Fruit fly (Drosophila melanogaster) whole organism, embryonic: Measurements from ENCODE around the gene CG12224.

Source experiments
- Antp ChIP-seq: fragments of 200-800 bp; sonication (Bioruptor generic); optimal IDR thresholded peaks from 3 replicates; lab custom pipeline; 2016; ENCODE audit warnings: missing biosample characterization, missing genetic modification characterization
- B-H1 ChIP-seq: fragments of 200-800 bp; sonication (Bioruptor generic); IDR thresholded peaks from 3 replicates; pipeline ENCODE4 v1.3.6; 2022; ENCODE audit warnings: missing biosample characterization, missing genetic modification characterization
- Bgb ChIP-seq: fragments of 200-800 bp; sonication (Bioruptor generic); IDR thresholded peaks from 2 replicates; pipeline ENCODE4 v1.3.6; 2022; ENCODE audit warnings: missing biosample characterization, missing genetic modification characterization; ENCODE audit not compliant: partially characterized antibody
- CG10274 ChIP-seq: fragments of 200-800 bp; sonication (Bioruptor generic); optimal IDR thresholded peaks from 3 replicates; lab custom pipeline; 2017; ENCODE audit warnings: missing biosample characterization, mild to moderate bottlenecking, missing genetic modification characterization
- CG11504 ChIP-seq: fragments of 200-800 bp; sonication (Bioruptor generic); optimal IDR thresholded peaks from 3 replicates; lab custom pipeline; 2019; ENCODE audit warnings: missing biosample characterization, mild to moderate bottlenecking, missing genetic modification characterization, moderate library complexity
- CG11695 ChIP-seq: fragments of 200-800 bp; sonication (Bioruptor generic); IDR thresholded peaks from 3 replicates; pipeline ENCODE4 v1.3.6; 2022; ENCODE audit warnings: missing biosample characterization, missing genetic modification characterization
- CG1233 ChIP-seq: fragments of 200-800 bp; sonication (Bioruptor generic); optimal IDR thresholded peaks from 4 replicates; lab custom pipeline; 2018; ENCODE audit warnings: missing biosample characterization, mild to moderate bottlenecking, missing genetic modification characterization
- CG12769 ChIP-seq: fragments of 200-800 bp; sonication (Bioruptor generic); optimal IDR thresholded peaks from 2 replicates; lab custom pipeline; 2019; ENCODE audit warnings: missing biosample characterization, mild to moderate bottlenecking, missing genetic modification characterization, moderate library complexity
- CG16813 ChIP-seq: fragments of 200-800 bp; sonication (Bioruptor generic); IDR thresholded peaks from 3 replicates; pipeline ENCODE4 v1.3.6; 2022; ENCODE audit warnings: missing biosample characterization, missing genetic modification characterization; ENCODE audit not compliant: partially characterized antibody
- CG17568 ChIP-seq: fragments of 200-800 bp; sonication (Bioruptor generic); optimal IDR thresholded peaks from 2 replicates; lab custom pipeline; 2018; ENCODE audit warnings: missing biosample characterization, mild to moderate bottlenecking, missing genetic modification characterization, moderate library complexity
- CG2889 ChIP-seq: fragments of 200-800 bp; sonication (Bioruptor generic); IDR thresholded peaks from 3 replicates; pipeline ENCODE4 v1.3.6; 2022; ENCODE audit warnings: missing biosample characterization, missing genetic modification characterization
- CG32767 ChIP-seq: fragments of 200-800 bp; sonication (Bioruptor generic); IDR thresholded peaks from 2 replicates; pipeline ENCODE4 v1.3.6; 2022; ENCODE audit warnings: missing biosample characterization, missing genetic modification characterization
- CG34224 ChIP-seq: fragments of 200-800 bp; sonication (Bioruptor generic); IDR thresholded peaks from 3 replicates; pipeline ENCODE4 v1.3.6; 2022; ENCODE audit warnings: missing biosample characterization, missing genetic modification characterization; ENCODE audit not compliant: partially characterized antibody
- CG3838 ChIP-seq: fragments of 200-800 bp; sonication (Bioruptor generic); optimal IDR thresholded peaks from 3 replicates; lab custom pipeline; 2016; ENCODE audit warnings: missing biosample characterization, missing genetic modification characterization
- CG6813 ChIP-seq: fragments of 200-800 bp; sonication (Bioruptor generic); optimal IDR thresholded peaks from 2 replicates; lab custom pipeline; 2017; ENCODE audit warnings: missing biosample characterization, missing genetic modification characterization, mild to moderate bottlenecking, moderate library complexity, missing genetic modification reagents
- CG6854 ChIP-seq: fragments of 200-800 bp; sonication (Bioruptor generic); optimal IDR thresholded peaks from 3 replicates; lab custom pipeline; 2017; ENCODE audit warnings: missing biosample characterization, mild to moderate bottlenecking, missing genetic modification characterization
- D19B ChIP-seq: fragments of 200-800 bp; sonication (Bioruptor generic); optimal IDR thresholded peaks from 2 replicates; lab custom pipeline; 2017; ENCODE audit warnings: missing biosample characterization, mild to moderate bottlenecking, missing genetic modification characterization
- Dbx ChIP-seq: fragments of 200-800 bp; sonication (Bioruptor generic); IDR thresholded peaks from 3 replicates; pipeline ENCODE4 v1.3.6; 2022; ENCODE audit warnings: missing biosample characterization, missing genetic modification characterization
- Deaf1 ChIP-seq: fragments of 200-800 bp; optimal IDR thresholded peaks from 3 replicates; lab custom pipeline; 2019; ENCODE audit warnings: missing biosample characterization, mild to moderate bottlenecking, missing genetic modification characterization, moderate library complexity
- Dip3 ChIP-seq: fragments of 200-800 bp; sonication (Bioruptor generic); optimal IDR thresholded peaks from 3 replicates; lab custom pipeline; 2016; ENCODE audit warnings: missing biosample characterization, missing genetic modification characterization
- Ets65A ChIP-seq: fragments of 200-800 bp; sonication (Bioruptor generic); peaks from one replicate; lab custom pipeline; 2016; ENCODE audit warnings: missing biosample characterization, missing genetic modification characterization
- Lhr ChIP-seq: fragments of 200-800 bp; sonication (Bioruptor generic); optimal IDR thresholded peaks from 3 replicates; lab custom pipeline; 2017; ENCODE audit warnings: mild to moderate bottlenecking, missing biosample characterization, missing genetic modification reagents, missing genetic modification characterization
- Max ChIP-seq: fragments of 200-800 bp; sonication (Bioruptor generic); optimal IDR thresholded peaks from 2 replicates; lab custom pipeline; 2016; ENCODE audit warnings: missing biosample characterization, mild to moderate bottlenecking, missing genetic modification characterization
- Oli ChIP-seq: fragments of 200-800 bp; sonication (Bioruptor generic); optimal IDR thresholded peaks from 2 replicates; lab custom pipeline; 2018; ENCODE audit warnings: missing biosample characterization, mild to moderate bottlenecking, missing genetic modification characterization, moderate library complexity
- Rfx ChIP-seq: fragments of 200-800 bp; sonication (Bioruptor generic); IDR thresholded peaks from 2 replicates; pipeline ENCODE4 v1.3.6; 2022; ENCODE audit warnings: missing biosample characterization, missing genetic modification characterization
- Tbp ChIP-seq: fragments of >200 bp; optimal IDR thresholded peaks from 2 replicates; lab custom pipeline; 2018; ENCODE audit warnings: missing biosample characterization, missing genetic modification characterization
- ac ChIP-seq: fragments of 200-800 bp; sonication (Bioruptor generic); optimal IDR thresholded peaks from 3 replicates; lab custom pipeline; 2017; ENCODE audit warnings: missing biosample characterization, mild to moderate bottlenecking, missing genetic modification characterization
- al ChIP-seq: fragments of 200-800 bp; sonication (Bioruptor generic); IDR thresholded peaks from 2 replicates; pipeline ENCODE4 v1.3.6; 2022; ENCODE audit warnings: missing biosample characterization, missing genetic modification characterization
- ash1 ChIP-seq: fragments of 200-800 bp; sonication (Bioruptor generic); optimal IDR thresholded peaks from 2 replicates; lab custom pipeline; 2018; ENCODE audit warnings: missing biosample characterization, mild to moderate bottlenecking, missing genetic modification characterization
- az2 ChIP-seq: fragments of 200-800 bp; sonication (Bioruptor generic); optimal IDR thresholded peaks from 3 replicates; lab custom pipeline; 2016; ENCODE audit warnings: missing biosample characterization, missing genetic modification characterization
- crc ChIP-seq: fragments of 200-800 bp; sonication (Bioruptor generic); optimal IDR thresholded peaks from 2 replicates; lab custom pipeline; 2016; ENCODE audit warnings: missing biosample characterization, missing genetic modification characterization
- crp ChIP-seq, 2 experiments: fragments of 200-800 bp; sonication (Bioruptor generic); optimal IDR thresholded peaks; 2 replicates in 1 of 2; 3 replicates in 1 of 2; lab custom pipeline; 2017; ENCODE audit warnings: missing biosample characterization in 2 of 2, missing genetic modification characterization in 2 of 2, mild to moderate bottlenecking in 1 of 2, moderate library complexity in 1 of 2
- dati ChIP-seq: fragments of 200-800 bp; sonication (Bioruptor generic); IDR thresholded peaks from 2 replicates; pipeline ENCODE4 v1.3.6; 2022; ENCODE audit warnings: missing biosample characterization, missing genetic modification characterization
- en ChIP-seq: fragments of 200-800 bp; sonication (Bioruptor generic); optimal IDR thresholded peaks from 2 replicates; lab custom pipeline; 2016; ENCODE audit warnings: missing biosample characterization, missing genetic modification characterization
- grau ChIP-seq: fragments of 200-800 bp; optimal IDR thresholded peaks from 3 replicates; lab custom pipeline; 2019; ENCODE audit warnings: missing biosample characterization, mild to moderate bottlenecking, missing genetic modification characterization, moderate library complexity
- hkb ChIP-seq, 2 experiments: fragments of 200-800 bp in 1 of 2; fragments of >200 bp in 1 of 2; sonication (Bioruptor generic) in 1 of 2; IDR thresholded peaks in 1 of 2; optimal IDR thresholded peaks in 1 of 2; 2 replicates each; pipeline versions ENCODE4 v1.3.6 to Lab custom; 2017 to 2022; ENCODE audit warnings: missing biosample characterization in 1 of 2, missing genetic modification characterization in 1 of 2
- kah ChIP-seq: fragments of 200-800 bp; sonication (Bioruptor generic); optimal IDR thresholded peaks from 2 replicates; lab custom pipeline; 2018; ENCODE audit warnings: missing biosample characterization, mild to moderate bottlenecking, missing genetic modification characterization
- nmo ChIP-seq: fragments of 200-800 bp; sonication (Bioruptor generic); optimal IDR thresholded peaks from 2 replicates; lab custom pipeline; 2018; ENCODE audit warnings: missing biosample characterization, mild to moderate bottlenecking, missing genetic modification characterization, moderate library complexity
- oc ChIP-seq: fragments of 200-800 bp; sonication (Bioruptor generic); optimal IDR thresholded peaks from 2 replicates; lab custom pipeline; 2018; ENCODE audit warnings: missing biosample characterization, mild to moderate bottlenecking, missing genetic modification characterization, moderate library complexity
- pb ChIP-seq: fragments of 200-800 bp; sonication (Bioruptor generic); optimal IDR thresholded peaks from 3 replicates; lab custom pipeline; 2016; ENCODE audit warnings: missing biosample characterization, missing genetic modification characterization
- pum ChIP-seq: fragments of 200-800 bp; sonication (Bioruptor generic); optimal IDR thresholded peaks from 2 replicates; lab custom pipeline; 2016; ENCODE audit warnings: missing biosample characterization, missing genetic modification characterization
- seq ChIP-seq: fragments of 200-800 bp; sonication (Bioruptor generic); IDR thresholded peaks from 2 replicates; pipeline ENCODE4 v1.3.6; 2022; ENCODE audit warnings: missing biosample characterization, missing genetic modification characterization
- sisA ChIP-seq: fragments of 200-800 bp; sonication (Bioruptor generic); IDR thresholded peaks from 2 replicates; pipeline ENCODE4 v1.3.6; 2022; ENCODE audit warnings: missing biosample characterization, missing genetic modification characterization
- ssp ChIP-seq: fragments of 200-800 bp; sonication (Bioruptor generic); IDR thresholded peaks from 2 replicates; pipeline ENCODE4 v1.3.6; 2022; ENCODE audit warnings: missing biosample characterization, missing genetic modification characterization
- stc ChIP-seq: fragments of 200-800 bp; sonication (Bioruptor generic); IDR thresholded peaks from 2 replicates; pipeline ENCODE4 v1.3.6; 2022; ENCODE audit warnings: missing biosample characterization, missing genetic modification characterization
- tap ChIP-seq: fragments of 200-800 bp; optimal IDR thresholded peaks from 3 replicates; lab custom pipeline; 2019; ENCODE audit warnings: missing biosample characterization, mild to moderate bottlenecking, missing genetic modification characterization, moderate library complexity
- tio ChIP-seq: fragments of 200-800 bp; sonication (Bioruptor generic); optimal IDR thresholded peaks from 2 replicates; lab custom pipeline; 2017; ENCODE audit warnings: missing biosample characterization, missing genetic modification characterization, inconsistent platforms
- ttk ChIP-seq: fragments of 200-800 bp; sonication (Bioruptor generic); IDR thresholded peaks from 2 replicates; pipeline ENCODE4 v2.1.2; 2022; ENCODE audit warnings: missing biosample characterization, missing genetic modification characterization
- wor ChIP-seq: fragments of 200-800 bp; sonication (Bioruptor generic); IDR thresholded peaks from 2 replicates; pipeline ENCODE4 v1.3.6; 2022; ENCODE audit warnings: missing biosample characterization, missing genetic modification characterization

Gene CG12224

dm6 chr3R:11947079-11947869 is 34.6 kb downstream of the CG12224 start (continued):
- no peak for TF ChIP-seq CG1233 (GFP tag; lab: Kevin White, UChicago)
- no peak for TF ChIP-seq Dbx (GFP tag; lab: Robert Waterston, UW)
- TF ChIP-seq ash1, result no peak
- peak; percentile 18 for TF ChIP-seq Oli (tag; lab: Kevin White, UChicago)
- no peak for TF ChIP-seq Deaf1 (tag; lab: Kevin White, UChicago)
- no peak for TF ChIP-seq pum (GFP tag; lab: Kevin White, UChicago)
- no peak for TF ChIP-seq CG6854 (GFP tag; lab: Kevin White, UChicago)
- no peak for TF ChIP-seq D19B
- no peak for TF ChIP-seq B-H1 (GFP tag; lab: Robert Waterston, UW)
- peak; percentile 84 for TF ChIP-seq grau (tag; lab: Kevin White, UChicago)
- no peak for TF ChIP-seq CG16813 (GFP tag; lab: Robert Waterston, UW)
- no peak for TF ChIP-seq CG17568
- no peak for TF ChIP-seq CG11695
- no peak for TF ChIP-seq Lhr
- TF ChIP-seq CG6813 (GFP tag; lab: Kevin White, UChicago), result no peak
- peak; percentile 43 for TF ChIP-seq sisA (GFP tag; lab: Robert Waterston, UW)
- no peak for TF ChIP-seq wor
- TF ChIP-seq Dip3 (GFP tag; lab: Kevin White, UChicago), result peak; percentile 8
- TF ChIP-seq Antp (GFP tag; lab: Kevin White, UChicago), result peak; percentile 23
- no peak for TF ChIP-seq az2 (GFP tag; lab: Kevin White, UChicago)
- TF ChIP-seq CG2889 (GFP tag; lab: Robert Waterston, UW), result no peak
- TF ChIP-seq Max, result no peak
- TF ChIP-seq ac (GFP tag; lab: Kevin White, UChicago), result no peak
- no peak for TF ChIP-seq tio (GFP tag; lab: Kevin White, UChicago)
- no peak for TF ChIP-seq ssp (GFP tag; lab: Robert Waterston, UW)
- TF ChIP-seq CG34224, result no peak
- TF ChIP-seq dati (GFP tag; lab: Robert Waterston, UW), result no peak
- TF ChIP-seq al (GFP tag; lab: Robert Waterston, UW), result peak; percentile 29; the same call in 1 of the 2 replicates
- TF ChIP-seq seq (GFP tag; lab: Robert Waterston, UW), result no peak
- TF ChIP-seq kah, result no peak
- no peak for TF ChIP-seq oc (tag; lab: Kevin White, UChicago)
- TF ChIP-seq CG12769 (tag; lab: Kevin White, UChicago), result peak; percentile 18
- peak; percentile 29 for TF ChIP-seq CG11504 (tag; lab: Kevin White, UChicago)
- TF ChIP-seq Tbp (GFP tag; lab: Kevin White, UChicago), result no peak
- no peak for TF ChIP-seq tap (tag; lab: Kevin White, UChicago)
- no peak for TF ChIP-seq pb (GFP tag; lab: Kevin White, UChicago)
- no peak for TF ChIP-seq en (GFP tag; lab: Kevin White, UChicago)
- no peak for TF ChIP-seq ttk
- TF ChIP-seq Ets65A (GFP tag; lab: Kevin White, UChicago), result peak; percentile 62
- no peak for TF ChIP-seq crc (GFP tag; lab: Kevin White, UChicago)
- peak; percentile 4 for TF ChIP-seq nmo (GFP tag; lab: Kevin White, UChicago)
- TF ChIP-seq Bgb (GFP tag; lab: Robert Waterston, UW), result no peak
- no peak for TF ChIP-seq crp (GFP tag; optimal IDR thresholded peaks at IDR 0.05; lab: Kevin White, UChicago)
- no peak for TF ChIP-seq hkb (optimal IDR thresholded peaks at IDR 0.05; lab: Kevin White, UChicago)
- TF ChIP-seq hkb (GFP tag; IDR thresholded peaks at IDR 0.05; lab: Robert Waterston, UW), result 0 out of 2 replicates have a peak, but pooled peaks have one; percentile 11
- TF ChIP-seq CG3838 (GFP tag; lab: Kevin White, UChicago), result no peak
- no peak for TF ChIP-seq CG10274
- no peak for TF ChIP-seq stc (GFP tag; lab: Robert Waterston, UW)
- TF ChIP-seq CG32767 (GFP tag; lab: Robert Waterston, UW), result 0 out of 2 replicates have a peak, but pooled peaks have one; percentile 25
- TF ChIP-seq Rfx (GFP tag; lab: Robert Waterston, UW), result peak; percentile 64
